Worm (Caenorhabditis elegans) whole organism, late embryonic: Measurements from ENCODE around the gene srw-21.

ENCODE experiments used
- ama-1 ChIP-seq: fragments of 150-350 bp; optimal IDR thresholded peaks from 2 replicates; lab custom pipeline; 2014
- dve-1 ChIP-seq: sonication (generic microtip); optimal IDR thresholded peaks from 2 replicates; lab custom pipeline; 2017; ENCODE audit warnings: antibody characterized with exemption, mild to moderate bottlenecking, missing genetic modification characterization, missing compliant biosample characterization
- tbx-2 ChIP-seq: sonication (generic microtip); optimal IDR thresholded peaks from 2 replicates; lab custom pipeline; 2016; ENCODE audit warnings: missing genetic modification characterization, missing compliant biosample characterization
- ttx-3 ChIP-seq: sonication (generic microtip); optimal IDR thresholded peaks from 2 replicates; lab custom pipeline; 2016; ENCODE audit warnings: missing genetic modification reagents, missing genetic modification characterization, missing compliant biosample characterization
- ztf-16 ChIP-seq: sonication (generic microtip); optimal IDR thresholded peaks from 2 replicates; lab custom pipeline; 2017; ENCODE audit warnings: missing genetic modification characterization, missing compliant biosample characterization

- no peak for TF ChIP-seq ttx-3 (tag; lab: Kevin White, UChicago)
- TF ChIP-seq ztf-16 (tag; lab: Kevin White, UChicago): no peak
- no peak for TF ChIP-seq ama-1
- no peak for TF ChIP-seq tbx-2 (tag; lab: Kevin White, UChicago)
- TF ChIP-seq dve-1 (tag; lab: Kevin White, UChicago): no peak
Measured at ce11 chrV:15537923-15538322, 50.1 kb downstream of the srw-21 start, which contains the start of gene prde-1.
